Fruit fly (Drosophila melanogaster): ENCODE results near the gene Oseg5.

dm6 chr2L:20795774-20796173 lies 39.9 kb downstream of the Oseg5 start:
- no peak for TF ChIP-seq Pif1A (GFP tag; optimal IDR thresholded peaks at IDR 0.05)
- TF ChIP-seq CG4496 (GFP tag; IDR thresholded peaks at IDR 0.05), result no peak
- no peak for TF ChIP-seq EcR (GFP tag; optimal IDR thresholded peaks at IDR 0.05)
- no peak for TF ChIP-seq Ets98B (GFP tag; IDR thresholded peaks at IDR 0.05)
- TF ChIP-seq CG8159 (tag; optimal IDR thresholded peaks at IDR 0.05), result no peak
- TF ChIP-seq CG14655 (GFP tag; optimal IDR thresholded peaks at IDR 0.05), result no peak
- TF ChIP-seq D1 (tag; optimal IDR thresholded peaks at IDR 0.05), result no peak
- TF ChIP-seq CG13204 (GFP tag; optimal IDR thresholded peaks at IDR 0.05), result no peak
- no peak for TF ChIP-seq CG32121 (GFP tag; IDR thresholded peaks at IDR 0.05)
- TF ChIP-seq Snoo (tag; optimal IDR thresholded peaks at IDR 0.05), result no peak
- no peak for TF ChIP-seq fd96Ca (GFP tag; IDR thresholded peaks at IDR 0.05)
